Fruit fly (Drosophila melanogaster) whole organism, prepupa: ENCODE results near the gene CG18814.
A peak's percentile ranks its signal among the peaks of the same experiment; 100 is the strongest.

Experiments used
- Blimp-1 ChIP-seq: fragments of 200-800 bp; sonication (Bioruptor generic); optimal IDR thresholded peaks from 3 replicates; lab custom pipeline; 2017; ENCODE audit warnings: missing biosample characterization, missing genetic modification characterization, mild to moderate bottlenecking, moderate library complexity, missing genetic modification reagents
- CG10631 ChIP-seq: fragments of 200-800 bp; sonication (Bioruptor generic); optimal IDR thresholded peaks from 2 replicates; lab custom pipeline; 2016; ENCODE audit warnings: missing biosample characterization, missing genetic modification characterization
- CG10669 ChIP-seq: fragments of 200-800 bp; sonication (Bioruptor generic); optimal IDR thresholded peaks from 3 replicates; lab custom pipeline; 2018; ENCODE audit warnings: missing biosample characterization, mild to moderate bottlenecking, missing genetic modification characterization, moderate library complexity
- CG11294 ChIP-seq: fragments of 200-800 bp; sonication (Bioruptor generic); IDR thresholded peaks from 2 replicates; pipeline ENCODE4 v1.3.6; 2022; ENCODE audit warnings: missing biosample characterization, missing genetic modification characterization
- CG11762 ChIP-seq: fragments of 200-800 bp; sonication (Bioruptor generic); optimal IDR thresholded peaks from 3 replicates; lab custom pipeline; 2016; ENCODE audit warnings: missing biosample characterization, missing genetic modification characterization; ENCODE audit not compliant: insufficient read depth
- CG11902 ChIP-seq: fragments of 200-800 bp; sonication (Bioruptor generic); optimal IDR thresholded peaks from 3 replicates; lab custom pipeline; 2016; ENCODE audit warnings: missing biosample characterization, missing genetic modification characterization
- CG1621 ChIP-seq: fragments of 200-800 bp; sonication (Bioruptor generic); optimal IDR thresholded peaks from 3 replicates; lab custom pipeline; 2018; ENCODE audit warnings: missing biosample characterization, mild to moderate bottlenecking, missing genetic modification characterization
- CG3032 ChIP-seq: fragments of 200-800 bp; optimal IDR thresholded peaks from 2 replicates; lab custom pipeline; 2019; ENCODE audit warnings: missing biosample characterization, mild to moderate bottlenecking, missing genetic modification characterization, moderate library complexity
- CG31627 ChIP-seq: fragments of 200-800 bp; sonication (Bioruptor generic); optimal IDR thresholded peaks from 3 replicates; lab custom pipeline; 2016; ENCODE audit warnings: missing biosample characterization, missing genetic modification characterization
- CG32006 ChIP-seq: fragments of 200-800 bp; sonication (Bioruptor generic); optimal IDR thresholded peaks from 3 replicates; lab custom pipeline; 2017; ENCODE audit warnings: missing biosample characterization, mild to moderate bottlenecking, missing genetic modification characterization
- CG3919 ChIP-seq: fragments of 200-800 bp; sonication (Bioruptor generic); optimal IDR thresholded peaks from 3 replicates; lab custom pipeline; 2016; ENCODE audit warnings: missing biosample characterization, missing genetic modification characterization
- CG4318 ChIP-seq: fragments of 200-800 bp; sonication (Bioruptor generic); optimal IDR thresholded peaks from 3 replicates; lab custom pipeline; 2017; ENCODE audit warnings: missing biosample characterization, mild to moderate bottlenecking, missing genetic modification characterization
- CG6163 ChIP-seq: fragments of 200-800 bp; sonication (Bioruptor generic); IDR thresholded peaks from 3 replicates; pipeline ENCODE4 v1.3.6; 2022; ENCODE audit warnings: missing biosample characterization, missing genetic modification characterization
- CG6276 ChIP-seq: fragments of 200-800 bp; sonication (Bioruptor generic); optimal IDR thresholded peaks from 2 replicates; lab custom pipeline; 2017; ENCODE audit warnings: missing biosample characterization, mild to moderate bottlenecking, missing genetic modification characterization
- CG6792 ChIP-seq: fragments of 200-800 bp; sonication (Bioruptor generic); optimal IDR thresholded peaks from 3 replicates; lab custom pipeline; 2016; ENCODE audit warnings: missing biosample characterization, missing genetic modification characterization
- CG6808 ChIP-seq: fragments of 200-800 bp; sonication (Bioruptor generic); optimal IDR thresholded peaks from 3 replicates; lab custom pipeline; 2017; ENCODE audit warnings: missing biosample characterization, missing genetic modification characterization, mild to moderate bottlenecking, moderate library complexity, missing genetic modification reagents
- CG6854 ChIP-seq: fragments of 200-800 bp; sonication (Bioruptor generic); optimal IDR thresholded peaks from 2 replicates; lab custom pipeline; 2017; ENCODE audit warnings: missing biosample characterization, mild to moderate bottlenecking, missing genetic modification characterization
- CG8119 ChIP-seq: fragments of 200-800 bp; sonication (Bioruptor generic); IDR thresholded peaks from 3 replicates; pipeline ENCODE4 v1.3.6; 2022; ENCODE audit warnings: missing biosample characterization, missing genetic modification characterization
- CG8319 ChIP-seq: fragments of 200-800 bp; sonication (Bioruptor generic); optimal IDR thresholded peaks from 3 replicates; lab custom pipeline; 2016; ENCODE audit warnings: missing biosample characterization, missing genetic modification characterization
- CG8632 ChIP-seq: fragments of 200-800 bp; sonication (Bioruptor generic); optimal IDR thresholded peaks from 3 replicates; lab custom pipeline; 2016; ENCODE audit warnings: missing biosample characterization, missing genetic modification characterization
- CG9139 ChIP-seq: fragments of 200-800 bp; sonication (Bioruptor generic); optimal IDR thresholded peaks from 3 replicates; lab custom pipeline; 2017; ENCODE audit warnings: missing biosample characterization, mild to moderate bottlenecking, missing genetic modification characterization
- Eip78C ChIP-seq: fragments of 200-800 bp; sonication (Bioruptor generic); peaks from one replicate; lab custom pipeline; 2016; ENCODE audit warnings: missing biosample characterization, missing genetic modification characterization
- Ets21C ChIP-seq: fragments of 200-800 bp; sonication (Bioruptor generic); optimal IDR thresholded peaks from 3 replicates; lab custom pipeline; 2016; ENCODE audit warnings: missing biosample characterization, missing genetic modification characterization
- Ets96B ChIP-seq: fragments of 200-800 bp; optimal IDR thresholded peaks from 2 replicates; lab custom pipeline; 2019; ENCODE audit warnings: missing biosample characterization, mild to moderate bottlenecking, missing genetic modification characterization, moderate library complexity
- Hr4 ChIP-seq: fragments of 200-800 bp; sonication (Bioruptor generic); optimal IDR thresholded peaks from 3 replicates; lab custom pipeline; 2016; ENCODE audit warnings: missing biosample characterization, missing genetic modification characterization
- Lpt ChIP-seq: fragments of 200-800 bp; sonication (Bioruptor generic); optimal IDR thresholded peaks from 3 replicates; lab custom pipeline; 2016; ENCODE audit warnings: missing biosample characterization, missing genetic modification characterization
- Met ChIP-seq: fragments of 200-800 bp; sonication (Bioruptor generic); optimal IDR thresholded peaks from 3 replicates; lab custom pipeline; 2016; ENCODE audit warnings: missing biosample characterization, missing genetic modification characterization
- Sox102F ChIP-seq: fragments of 200-800 bp; sonication (Bioruptor generic); optimal IDR thresholded peaks from 2 replicates; lab custom pipeline; 2016; ENCODE audit warnings: missing biosample characterization, mild to moderate bottlenecking, missing genetic modification characterization
- Sox14 ChIP-seq: fragments of 200-800 bp; sonication (Bioruptor generic); optimal IDR thresholded peaks from 3 replicates; lab custom pipeline; 2016; ENCODE audit warnings: missing biosample characterization, missing genetic modification characterization
- Sox15 ChIP-seq: fragments of 200-800 bp; sonication (Bioruptor generic); optimal IDR thresholded peaks from 3 replicates; lab custom pipeline; 2016; ENCODE audit warnings: missing biosample characterization, missing genetic modification characterization
- achi ChIP-seq: fragments of 200-800 bp; sonication (Bioruptor generic); optimal IDR thresholded peaks from 3 replicates; lab custom pipeline; 2016; ENCODE audit warnings: missing biosample characterization, missing genetic modification characterization
- acj6 ChIP-seq: fragments of 200-800 bp; sonication (Bioruptor generic); optimal IDR thresholded peaks from 3 replicates; lab custom pipeline; 2016; ENCODE audit warnings: missing biosample characterization, missing genetic modification characterization
- cyc ChIP-seq: fragments of 200-800 bp; sonication (Bioruptor generic); optimal IDR thresholded peaks from 3 replicates; lab custom pipeline; 2016; ENCODE audit warnings: missing biosample characterization, missing genetic modification characterization
- dac ChIP-seq: fragments of 200-800 bp; sonication (Bioruptor generic); optimal IDR thresholded peaks from 2 replicates; lab custom pipeline; 2017; ENCODE audit warnings: missing biosample characterization, mild to moderate bottlenecking, missing genetic modification characterization
- dsx ChIP-seq: fragments of 200-800 bp; optimal IDR thresholded peaks from 3 replicates; lab custom pipeline; 2019; ENCODE audit warnings: missing biosample characterization, mild to moderate bottlenecking, missing genetic modification characterization, moderate library complexity; ENCODE audit not compliant: poor library complexity, severe bottlenecking
- eg ChIP-seq: fragments of 200-800 bp; sonication (Bioruptor generic); IDR thresholded peaks from 3 replicates; pipeline ENCODE4 v1.3.6; 2022; ENCODE audit warnings: missing biosample characterization, missing genetic modification characterization
- fd59A ChIP-seq: fragments of 200-800 bp; sonication (Bioruptor generic); optimal IDR thresholded peaks from 2 replicates; lab custom pipeline; 2017; ENCODE audit warnings: missing biosample characterization, mild to moderate bottlenecking, missing genetic modification characterization, missing genetic modification reagents
- fd85E ChIP-seq: fragments of 200-800 bp; sonication (Bioruptor generic); optimal IDR thresholded peaks from 3 replicates; lab custom pipeline; 2016; ENCODE audit warnings: missing biosample characterization, missing genetic modification characterization
- fkh ChIP-seq: fragments of 200-800 bp; sonication (Bioruptor generic); optimal IDR thresholded peaks from 3 replicates; lab custom pipeline; 2017; ENCODE audit warnings: missing biosample characterization, mild to moderate bottlenecking, missing genetic modification characterization, moderate library complexity
- lz ChIP-seq: fragments of 200-800 bp; sonication (Bioruptor generic); optimal IDR thresholded peaks from 3 replicates; lab custom pipeline; 2016; ENCODE audit warnings: missing biosample characterization, missing genetic modification characterization
- net ChIP-seq: fragments of 200-800 bp; sonication (Bioruptor generic); optimal IDR thresholded peaks from 3 replicates; lab custom pipeline; 2016; ENCODE audit warnings: missing biosample characterization, missing genetic modification characterization
- pdm3 ChIP-seq: fragments of 200-800 bp; sonication (Bioruptor generic); optimal IDR thresholded peaks from 3 replicates; lab custom pipeline; 2016; ENCODE audit warnings: missing biosample characterization, missing genetic modification characterization
- salr ChIP-seq, 2 experiments: fragments of 200-800 bp; sonication (Bioruptor generic); optimal IDR thresholded peaks; 3 replicates each; lab custom pipeline; 2016 to 2018; ENCODE audit warnings: missing biosample characterization in 2 of 2, missing genetic modification characterization in 2 of 2, mild to moderate bottlenecking in 1 of 2
- spab ChIP-seq: fragments of 200-800 bp; sonication (Bioruptor generic); optimal IDR thresholded peaks from 2 replicates; lab custom pipeline; 2017; ENCODE audit warnings: missing biosample characterization, mild to moderate bottlenecking, missing genetic modification characterization, missing genetic modification reagents
- svp ChIP-seq: fragments of 200-800 bp; sonication (Bioruptor generic); peaks from one replicate; lab custom pipeline; 2016; ENCODE audit warnings: missing biosample characterization, missing genetic modification characterization
- topi ChIP-seq: fragments of 200-800 bp; sonication (Bioruptor generic); optimal IDR thresholded peaks from 3 replicates; lab custom pipeline; 2016; ENCODE audit warnings: missing biosample characterization, missing genetic modification characterization

CG18814 gene

dm6 chr3L:16410234-16411119 lies 40.9 kb downstream of the CG18814 start (continued):
- TF ChIP-seq CG6163 (GFP tag; lab: Robert Waterston, UW), result peak; percentile 87
- peak; percentile 46 for TF ChIP-seq CG11762 (GFP tag; lab: Kevin White, UChicago)
- peak; percentile 47 for TF ChIP-seq fd85E
- peak; percentile 81 for TF ChIP-seq CG8119 (GFP tag; lab: Robert Waterston, UW)
- peak; percentile 94 for TF ChIP-seq svp
- peak; percentile 90 for TF ChIP-seq CG6808 (GFP tag; lab: Kevin White, UChicago)
- TF ChIP-seq CG10631 (GFP tag; lab: Kevin White, UChicago), result peak; percentile 85
- peak; percentile 85 for TF ChIP-seq lz (GFP tag; lab: Kevin White, UChicago)
- peak; percentile 69 for TF ChIP-seq CG11902 (GFP tag; lab: Kevin White, UChicago)
- TF ChIP-seq fkh (GFP tag; lab: Kevin White, UChicago), result no peak
- peak; percentile 91 for TF ChIP-seq CG31627
- peak; percentile 92 for TF ChIP-seq Blimp-1 (GFP tag; lab: Kevin White, UChicago)
- peak; percentile 69 for TF ChIP-seq CG9139 (GFP tag; lab: Kevin White, UChicago)
- TF ChIP-seq net (GFP tag; lab: Kevin White, UChicago), result peak; percentile 89
- peak; percentile 78 to 79 for TF ChIP-seq salr (GFP tag; optimal IDR thresholded peaks at IDR 0.05; lab: Kevin White, UChicago)
- peak; percentile 70 for TF ChIP-seq Sox15 (GFP tag; lab: Kevin White, UChicago)
- TF ChIP-seq CG6854 (GFP tag; lab: Kevin White, UChicago), result peak; percentile 59
- TF ChIP-seq CG4318 (GFP tag; lab: Kevin White, UChicago), result no peak
- peak; percentile 87 for TF ChIP-seq dac (GFP tag; lab: Kevin White, UChicago)
- TF ChIP-seq Sox14, result peak; percentile 97
- TF ChIP-seq pdm3, result peak; percentile 89
- peak; percentile 89 for TF ChIP-seq Met
- TF ChIP-seq achi (GFP tag; lab: Kevin White, UChicago), result peak; percentile 85
- peak; percentile 83 for TF ChIP-seq CG1621

- TF ChIP-seq Sox15 (GFP tag; lab: Kevin White, UChicago), result no peak
- peak; percentile 7 for TF ChIP-seq cyc (GFP tag; lab: Kevin White, UChicago)
- TF ChIP-seq CG6276 (GFP tag; lab: Kevin White, UChicago), result no peak
- TF ChIP-seq Sox102F (GFP tag; lab: Kevin White, UChicago), result no peak
- peak in 1 of 2 experiments; percentile 26 for TF ChIP-seq salr (GFP tag; optimal IDR thresholded peaks at IDR 0.05; lab: Kevin White, UChicago)
- TF ChIP-seq CG3919 (GFP tag; lab: Kevin White, UChicago), result peak; percentile 75
- no peak for TF ChIP-seq pdm3
- TF ChIP-seq eg (GFP tag; lab: Robert Waterston, UW), result peak; percentile 55; the same call in 2 of the 3 replicates
- no peak for TF ChIP-seq CG11902 (GFP tag; lab: Kevin White, UChicago)
- no peak for TF ChIP-seq spab (GFP tag; lab: Kevin White, UChicago)
- peak; percentile 51 for TF ChIP-seq achi (GFP tag; lab: Kevin White, UChicago)
- TF ChIP-seq Lpt (GFP tag; lab: Kevin White, UChicago), result no peak
- TF ChIP-seq CG8632 (GFP tag; lab: Kevin White, UChicago), result no peak
- TF ChIP-seq CG10669 (GFP tag; lab: Kevin White, UChicago), result no peak
- TF ChIP-seq CG11762 (GFP tag; lab: Kevin White, UChicago), result no peak
- peak; percentile 49 for TF ChIP-seq topi
- TF ChIP-seq CG6163 (GFP tag; lab: Robert Waterston, UW), result peak; percentile 68
- no peak for TF ChIP-seq CG32006 (GFP tag; lab: Kevin White, UChicago)
- TF ChIP-seq CG6792 (GFP tag; lab: Kevin White, UChicago), result no peak
- peak; percentile 28 for TF ChIP-seq Blimp-1 (GFP tag; lab: Kevin White, UChicago)
- peak; percentile 19 for TF ChIP-seq acj6 (GFP tag; lab: Kevin White, UChicago)
- TF ChIP-seq Sox14, result peak; percentile 66
- peak; percentile 14 for TF ChIP-seq fd85E
- no peak for TF ChIP-seq Hr4
- no peak for TF ChIP-seq Ets21C (GFP tag; lab: Kevin White, UChicago)
- TF ChIP-seq CG11294 (GFP tag; lab: Robert Waterston, UW), result no peak
- TF ChIP-seq Ets96B, result peak; percentile 36
- TF ChIP-seq CG31627, result peak; percentile 9
- no peak for TF ChIP-seq CG1621
- TF ChIP-seq CG3032 (tag; lab: Kevin White, UChicago), result peak; percentile 43
- TF ChIP-seq CG8119 (GFP tag; lab: Robert Waterston, UW), result peak; percentile 47; the same call in 1 of the 3 replicates
- TF ChIP-seq dsx (GFP tag; lab: Kevin White, UChicago), result no peak
- peak; percentile 32 for TF ChIP-seq lz (GFP tag; lab: Kevin White, UChicago)
- peak; percentile 92 for TF ChIP-seq Eip78C (GFP tag; lab: Kevin White, UChicago)
- TF ChIP-seq svp, result peak; percentile 87
- TF ChIP-seq CG8319, result no peak
- no peak for TF ChIP-seq fd59A (GFP tag; lab: Kevin White, UChicago)
Observed at dm6 chr3L:16411566-16411965, 41.9 kb downstream of the CG18814 start, which contains the start of gene fax. TSS of gene fax (minus strand) at chr3L:16411828.
